Fruit fly (Drosophila melanogaster) whole organism: ENCODE data around the gene CG6230.

Experiments
- CG8478 ChIP-seq: fragments of >200 bp; optimal IDR thresholded peaks from 2 replicates; lab custom pipeline; 2018; ENCODE audit warnings: inconsistent platforms
- Dll ChIP-seq: fragments of >200 bp; optimal IDR thresholded peaks from 2 replicates; lab custom pipeline; 2017
- EcR ChIP-seq, 2 experiments: fragments of >200 bp; optimal IDR thresholded peaks; 2 replicates each; lab custom pipeline; 2017; ENCODE audit warnings: missing biosample characterization in 2 of 2, missing genetic modification characterization in 2 of 2, missing genetic modification reagents in 2 of 2
- pan ChIP-seq: fragments of >200 bp; optimal IDR thresholded peaks from 2 replicates; lab custom pipeline; 2017
- psq ChIP-seq: fragments of >200 bp; optimal IDR thresholded peaks from 2 replicates; lab custom pipeline; 2017
- usp ChIP-seq: fragments of >200 bp; optimal IDR thresholded peaks from 2 replicates; lab custom pipeline; 2017; ENCODE audit warnings: missing biosample characterization, missing genetic modification characterization, mixed read lengths

DNA sequence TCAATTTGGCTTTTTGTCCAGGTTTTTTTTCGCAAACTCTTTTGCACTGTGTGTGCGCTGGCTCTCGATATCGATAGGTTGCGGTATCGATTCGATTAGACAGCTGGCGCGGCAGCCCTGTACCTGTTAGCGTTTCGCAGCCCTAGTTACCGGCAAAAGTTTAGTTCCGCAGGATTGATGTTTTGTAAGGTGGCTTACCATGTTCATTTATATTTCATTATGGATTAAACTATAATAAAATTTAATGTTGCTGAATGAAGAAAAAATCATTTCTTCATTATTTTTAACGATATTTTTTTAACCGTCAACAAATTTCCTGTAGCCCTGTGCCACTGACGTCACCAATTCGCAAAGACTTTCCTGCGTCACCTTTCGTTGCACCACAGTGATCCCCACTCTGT is 13.6 kb downstream of the CG6230 start, which contains the start of gene Reps:
- TF ChIP-seq CG8478 (lab: Kevin White, UChicago) (no peak), usp (GFP tag; lab: Kevin White, UChicago) (no peak), Dll (lab: Kevin White, UChicago) (no peak), EcR (GFP tag; optimal IDR thresholded peaks at IDR 0.05; lab: Kevin White, UChicago) (no peak), pan (lab: Kevin White, UChicago) (no peak), psq (lab: Kevin White, UChicago) (no peak)
